Worm (Caenorhabditis elegans): ENCODE results near the gene F58A3.4.

Gene F58A3.4

DNA sequence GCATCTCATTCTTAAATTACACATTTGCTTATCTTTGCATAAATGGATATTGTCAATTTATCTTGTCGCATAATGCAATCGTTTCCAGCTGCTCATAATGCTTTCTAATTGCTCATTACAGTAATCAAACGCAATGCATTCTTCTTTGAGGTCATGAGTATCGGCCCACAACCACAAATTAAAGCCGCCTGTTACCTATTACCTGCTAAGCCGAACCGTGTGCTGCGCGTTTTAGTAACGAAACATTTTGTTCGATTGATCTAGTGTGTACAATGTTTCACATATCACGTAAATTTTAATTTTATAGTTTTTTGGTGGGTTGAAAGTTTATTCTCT is 23.5 kb upstream of the F58A3.4 start:
- TF ChIP-seq nhr-237 (tag; optimal IDR thresholded peaks at IDR 0.05) (no peak), ces-1 (GFP tag; optimal IDR thresholded peaks at IDR 0.05) (peak; percentile 48)

DNA sequence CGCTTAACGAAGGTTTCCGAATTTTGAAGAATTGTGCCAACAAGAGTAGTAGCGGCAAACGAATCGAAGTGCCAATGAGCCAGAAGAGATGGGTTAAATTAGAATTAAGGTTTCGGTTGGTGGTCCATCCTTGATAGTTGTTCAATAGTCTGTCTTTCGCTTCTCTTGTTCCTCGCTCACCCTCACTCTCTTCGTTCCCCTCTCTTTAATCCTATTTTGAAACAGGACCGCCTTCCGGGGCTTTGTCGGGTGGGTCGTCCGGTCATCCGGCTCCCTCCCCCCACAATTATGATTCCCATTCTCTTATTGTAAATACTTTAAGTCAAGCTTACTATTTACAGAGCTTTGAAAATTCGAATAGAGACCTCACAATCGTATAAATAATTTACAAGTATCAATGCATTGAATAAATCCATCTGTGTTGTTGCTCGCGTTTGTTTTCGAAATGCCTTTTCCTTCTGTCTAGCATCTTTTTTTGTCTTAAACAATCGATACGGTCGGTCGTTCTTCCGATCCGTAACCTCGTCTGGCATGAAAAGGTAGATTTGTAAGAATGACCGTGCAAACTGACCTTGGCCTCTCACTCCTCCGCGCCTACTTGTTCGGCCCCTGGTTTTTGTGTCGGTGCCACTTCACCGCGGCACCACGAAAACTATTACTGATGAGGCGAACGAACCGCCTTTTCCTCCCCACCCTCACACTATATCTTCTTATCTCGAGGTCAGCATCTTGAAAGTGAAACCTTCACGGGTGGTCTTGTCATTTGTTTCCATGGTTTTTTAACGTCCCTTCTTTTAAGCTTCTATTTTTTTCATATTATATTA is 22.9 kb upstream of the F58A3.4 start:
- no peak for TF ChIP-seq ceh-39 (tag; optimal IDR thresholded peaks at IDR 0.05)
- no peak for TF ChIP-seq drap-1 (GFP tag; optimal IDR thresholded peaks at IDR 0.05)
- TF ChIP-seq ces-1 (GFP tag; optimal IDR thresholded peaks at IDR 0.05): peak; percentile 92
- TF ChIP-seq lin-13 (tag; optimal IDR thresholded peaks at IDR 0.05): no peak
- TF ChIP-seq snpc-4 (tag; optimal IDR thresholded peaks at IDR 0.05): no peak
- TF ChIP-seq unc-39 (tag; optimal IDR thresholded peaks at IDR 0.05): no peak
- TF ChIP-seq mls-2 (tag; optimal IDR thresholded peaks at IDR 0.05): peak; percentile 41
- TF ChIP-seq elt-1 (tag; optimal IDR thresholded peaks at IDR 0.05; ENCODE audit: borderline replicate concordance, insufficient read depth): no peak
- no peak for TF ChIP-seq lin-32 (GFP tag; optimal IDR thresholded peaks at IDR 0.05)

DNA sequence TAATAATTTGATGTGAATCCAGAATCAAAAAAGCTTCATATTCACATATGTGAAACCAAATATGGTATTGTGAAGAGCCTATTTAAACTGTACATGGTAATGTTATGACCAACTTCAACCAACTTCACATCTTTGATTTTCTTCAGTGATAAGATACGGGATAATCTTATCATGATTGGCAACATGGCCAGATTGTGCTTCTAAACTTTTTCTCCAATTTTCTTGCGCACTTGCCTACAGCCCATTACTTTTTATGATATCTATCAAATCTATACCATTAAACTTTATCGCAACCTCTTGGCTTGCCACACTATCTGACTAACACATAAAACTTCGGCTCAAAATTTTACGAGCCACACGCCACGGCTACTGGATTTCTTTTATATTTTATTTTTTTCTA is 21.9 kb upstream of the F58A3.4 start:
- TF ChIP-seq M03D4.4 (tag; optimal IDR thresholded peaks at IDR 0.05): no peak
- no peak for TF ChIP-seq nhr-2 (tag; optimal IDR thresholded peaks at IDR 0.05)

DNA sequence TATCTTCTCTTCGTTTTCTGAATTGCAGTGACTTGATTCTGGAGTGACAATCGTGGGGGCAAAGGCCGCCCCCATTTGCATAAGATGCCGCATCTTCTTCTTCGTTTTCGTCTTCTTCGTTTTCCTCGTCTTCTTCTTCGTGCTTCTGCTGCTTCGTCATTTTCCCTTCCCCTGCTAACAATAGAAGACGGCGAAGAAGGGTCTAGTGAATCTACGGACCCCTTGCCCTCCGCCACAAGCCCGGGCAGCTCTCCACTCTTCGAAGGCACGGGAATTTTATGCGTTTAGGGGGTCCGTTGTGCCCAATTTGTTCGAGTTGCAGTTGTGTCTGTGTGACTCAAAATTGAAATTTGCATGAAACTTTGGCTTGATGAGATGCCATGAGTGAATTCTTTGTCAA is 21.4 kb upstream of the F58A3.4 start:
- TF ChIP-seq mab-5 (tag; optimal IDR thresholded peaks at IDR 0.05) (no peak), ham-2 (GFP tag; optimal IDR thresholded peaks at IDR 0.05) (no peak), ceh-83 (GFP tag; optimal IDR thresholded peaks at IDR 0.05) (no peak), flh-1 (GFP tag; optimal IDR thresholded peaks at IDR 0.05) (no peak), lin-13 (tag; optimal IDR thresholded peaks at IDR 0.05) (no peak), ces-1 (GFP tag; optimal IDR thresholded peaks at IDR 0.05) (peak; percentile 68)

DNA sequence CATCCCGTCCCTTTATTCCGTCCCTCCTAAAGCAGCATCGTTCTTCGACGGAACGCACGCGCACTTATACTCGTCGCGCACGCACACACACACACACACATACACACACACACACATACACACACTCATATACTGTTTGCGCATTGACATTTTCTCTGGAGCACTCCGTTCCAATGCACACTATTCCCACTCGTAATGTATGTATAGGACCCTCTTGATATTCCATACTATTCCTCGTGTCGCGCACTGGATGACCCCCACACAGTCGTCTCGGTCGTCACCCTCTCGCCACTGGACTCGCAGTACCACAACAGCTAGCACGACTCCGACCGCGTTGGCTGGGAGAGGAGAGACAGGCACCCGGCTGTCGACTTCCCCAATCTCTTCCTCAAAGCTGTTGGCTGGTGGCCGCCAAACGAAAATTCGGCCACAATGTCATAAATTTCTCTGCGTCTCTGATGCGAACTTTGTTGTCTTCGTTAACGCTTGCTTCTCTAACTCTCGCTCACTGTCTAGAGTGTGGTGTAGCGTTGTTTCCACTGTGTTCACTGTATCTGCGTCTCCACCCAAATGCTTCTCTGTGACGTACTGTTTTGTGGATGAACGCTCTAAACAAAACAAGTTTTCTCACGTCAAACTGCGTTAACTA is 20.7 kb upstream of the F58A3.4 start:
- no peak for TF ChIP-seq zip-8 (tag; optimal IDR thresholded peaks at IDR 0.05)
- no peak for TF ChIP-seq ceh-43 (GFP tag; optimal IDR thresholded peaks at IDR 0.05)
- TF ChIP-seq drap-1 (GFP tag; optimal IDR thresholded peaks at IDR 0.05): peak; percentile 79
- TF ChIP-seq unc-39 (tag; optimal IDR thresholded peaks at IDR 0.05): no peak
- TF ChIP-seq elt-3 (tag; optimal IDR thresholded peaks at IDR 0.05): no peak
- peak; percentile 90 for TF ChIP-seq ztf-11 (tag; optimal IDR thresholded peaks at IDR 0.05)
- TF ChIP-seq M03D4.4 (tag; optimal IDR thresholded peaks at IDR 0.05): peak; percentile 61
- TF ChIP-seq tbx-8 (GFP tag; optimal IDR thresholded peaks at IDR 0.05): no peak
- TF ChIP-seq lsy-2 (tag; optimal IDR thresholded peaks at IDR 0.05): peak; percentile 53
- peak; percentile 23 for TF ChIP-seq unc-120 (tag; optimal IDR thresholded peaks at IDR 0.05; ENCODE audit: poor library complexity, severe bottlenecking)
- TF ChIP-seq unc-62 (GFP tag; optimal IDR thresholded peaks at IDR 0.05): peak; percentile 86
- TF ChIP-seq ces-1 (GFP tag; optimal IDR thresholded peaks at IDR 0.05): peak; percentile 86
- TF ChIP-seq nhr-237 (tag; optimal IDR thresholded peaks at IDR 0.05): peak; percentile 79
- TF ChIP-seq flh-1 (GFP tag; optimal IDR thresholded peaks at IDR 0.05): no peak
- TF ChIP-seq hlh-1 (tag; optimal IDR thresholded peaks at IDR 0.05): peak; percentile 91
- TF ChIP-seq bed-3 (GFP tag; optimal IDR thresholded peaks at IDR 0.05): no peak
- peak; percentile 99 for TF ChIP-seq ham-2 (GFP tag; optimal IDR thresholded peaks at IDR 0.05)
- no peak for TF ChIP-seq ceh-83 (GFP tag; optimal IDR thresholded peaks at IDR 0.05)
- TF ChIP-seq cnd-1 (tag; optimal IDR thresholded peaks at IDR 0.05): peak; percentile 82
- TF ChIP-seq mep-1 (tag; optimal IDR thresholded peaks at IDR 0.05): peak; percentile 46
- peak; percentile 77 for TF ChIP-seq sptf-1 (tag; optimal IDR thresholded peaks at IDR 0.05)
- peak; percentile 39 for TF ChIP-seq ceh-39 (tag; optimal IDR thresholded peaks at IDR 0.05)
- TF ChIP-seq blmp-1 (tag; optimal IDR thresholded peaks at IDR 0.05): no peak
- no peak for TF ChIP-seq nhr-76 (tag; optimal IDR thresholded peaks at IDR 0.05)
- TF ChIP-seq nhr-12 (tag; optimal IDR thresholded peaks at IDR 0.05): no peak
- no peak for TF ChIP-seq mab-5 (tag; optimal IDR thresholded peaks at IDR 0.05)
- peak; percentile 70 for TF ChIP-seq nhr-2 (tag; optimal IDR thresholded peaks at IDR 0.05)
- TF ChIP-seq mls-2 (tag; optimal IDR thresholded peaks at IDR 0.05): peak; percentile 80
- peak; percentile 63 for TF ChIP-seq lin-32 (GFP tag; optimal IDR thresholded peaks at IDR 0.05)
- TF ChIP-seq pha-4 (tag; optimal IDR thresholded peaks at IDR 0.05): peak; percentile 93
- peak; percentile 65 for TF ChIP-seq lin-13 (tag; optimal IDR thresholded peaks at IDR 0.05)
- no peak for TF ChIP-seq nhr-28 (tag; optimal IDR thresholded peaks at IDR 0.05)
- TF ChIP-seq sem-2 (GFP tag; optimal IDR thresholded peaks at IDR 0.05): no peak
- no peak for TF ChIP-seq elt-1 (tag; optimal IDR thresholded peaks at IDR 0.05; ENCODE audit: borderline replicate concordance, insufficient read depth)
- no peak for TF ChIP-seq snpc-4 (tag; optimal IDR thresholded peaks at IDR 0.05)

All from whole organism, mixed stage, embryonic.